Fruit fly (Drosophila melanogaster) whole organism, embryonic: Measurements from ENCODE around the gene galectin.

Experiments used
- Atf-2 ChIP-seq: fragments of 200-800 bp; sonication (Bioruptor generic); optimal IDR thresholded peaks from 2 replicates; lab custom pipeline; 2016; ENCODE audit warnings: missing biosample characterization, missing genetic modification characterization
- CG10147 ChIP-seq: fragments of 200-800 bp; sonication (Bioruptor generic); optimal IDR thresholded peaks from 2 replicates; lab custom pipeline; 2019; ENCODE audit warnings: missing biosample characterization, mild to moderate bottlenecking, missing genetic modification characterization, moderate library complexity
- CG10366 ChIP-seq: fragments of 200-800 bp; sonication (Bioruptor generic); IDR thresholded peaks from 2 replicates; pipeline ENCODE4 v1.3.6; 2022; ENCODE audit warnings: missing biosample characterization, missing genetic modification characterization
- CG10979 ChIP-seq: fragments of 200-800 bp; sonication (Bioruptor generic); optimal IDR thresholded peaks from 2 replicates; lab custom pipeline; 2018; ENCODE audit warnings: missing biosample characterization, mild to moderate bottlenecking, missing genetic modification characterization, moderate library complexity
- CG12769 ChIP-seq: fragments of 200-800 bp; sonication (Bioruptor generic); optimal IDR thresholded peaks from 2 replicates; lab custom pipeline; 2019; ENCODE audit warnings: missing biosample characterization, mild to moderate bottlenecking, missing genetic modification characterization, moderate library complexity
- CG13287 ChIP-seq: fragments of 200-800 bp; sonication (Bioruptor generic); IDR thresholded peaks from 2 replicates; pipeline ENCODE4 v1.3.6; 2022; ENCODE audit warnings: missing biosample characterization, missing genetic modification characterization; ENCODE audit not compliant: partially characterized antibody
- CG13894 ChIP-seq: fragments of 200-800 bp; sonication (Bioruptor generic); optimal IDR thresholded peaks from 3 replicates; lab custom pipeline; 2018; ENCODE audit warnings: missing biosample characterization, mild to moderate bottlenecking, missing genetic modification characterization, moderate library complexity
- CG1603 ChIP-seq: fragments of 200-800 bp; sonication (Bioruptor generic); optimal IDR thresholded peaks from 2 replicates; lab custom pipeline; 2019; ENCODE audit warnings: missing biosample characterization, mild to moderate bottlenecking, missing genetic modification characterization, moderate library complexity
- CG1647 ChIP-seq: fragments of 200-800 bp; sonication (Bioruptor generic); optimal IDR thresholded peaks from 3 replicates; lab custom pipeline; 2016; ENCODE audit warnings: missing biosample characterization, missing genetic modification characterization
- CG17328 ChIP-seq: fragments of 200-800 bp; sonication (Bioruptor generic); IDR thresholded peaks from 2 replicates; pipeline ENCODE4 v1.3.6; 2022; ENCODE audit warnings: missing biosample characterization, missing genetic modification characterization
- CG17829 ChIP-seq: fragments of 200-800 bp; optimal IDR thresholded peaks from 2 replicates; lab custom pipeline; 2019; ENCODE audit warnings: missing biosample characterization, mild to moderate bottlenecking, missing genetic modification characterization, moderate library complexity
- CG18619 ChIP-seq: fragments of 200-800 bp; sonication (Bioruptor generic); optimal IDR thresholded peaks from 3 replicates; lab custom pipeline; 2017; ENCODE audit warnings: missing biosample characterization, mild to moderate bottlenecking, missing genetic modification characterization
- CG33213 ChIP-seq: fragments of 200-800 bp; sonication (Bioruptor generic); optimal IDR thresholded peaks from 3 replicates; lab custom pipeline; 2016; ENCODE audit warnings: missing biosample characterization, missing genetic modification characterization
- CG34376 ChIP-seq: fragments of 200-800 bp; sonication (Bioruptor generic); optimal IDR thresholded peaks from 2 replicates; lab custom pipeline; 2018; ENCODE audit warnings: missing biosample characterization, mild to moderate bottlenecking, missing genetic modification characterization
- CG6791 ChIP-seq: fragments of 200-800 bp; sonication (Bioruptor generic); IDR thresholded peaks from 3 replicates; pipeline ENCODE4 v1.3.6; 2022; ENCODE audit warnings: missing biosample characterization, missing genetic modification characterization; ENCODE audit not compliant: partially characterized antibody
- CG7745 ChIP-seq: fragments of 200-800 bp; sonication (Bioruptor generic); optimal IDR thresholded peaks from 2 replicates; lab custom pipeline; 2018; ENCODE audit warnings: missing biosample characterization, mild to moderate bottlenecking, missing genetic modification characterization, moderate library complexity
- Chrac-16 ChIP-seq: fragments of 200-800 bp; sonication (Bioruptor generic); optimal IDR thresholded peaks from 3 replicates; lab custom pipeline; 2016; ENCODE audit warnings: missing biosample characterization, missing genetic modification characterization
- D19B ChIP-seq: fragments of 200-800 bp; sonication (Bioruptor generic); optimal IDR thresholded peaks from 2 replicates; lab custom pipeline; 2017; ENCODE audit warnings: missing biosample characterization, mild to moderate bottlenecking, missing genetic modification characterization
- Ets65A ChIP-seq: fragments of 200-800 bp; sonication (Bioruptor generic); peaks from one replicate; lab custom pipeline; 2016; ENCODE audit warnings: missing biosample characterization, missing genetic modification characterization
- Fer3 ChIP-seq: fragments of 200-800 bp; sonication (Bioruptor generic); optimal IDR thresholded peaks from 2 replicates; lab custom pipeline; 2018; ENCODE audit warnings: missing biosample characterization, mild to moderate bottlenecking, missing genetic modification characterization, moderate library complexity
- HLH3B ChIP-seq: fragments of 200-800 bp; sonication (Bioruptor generic); IDR thresholded peaks from 2 replicates; pipeline ENCODE4 v1.3.6; 2022; ENCODE audit warnings: missing biosample characterization, missing genetic modification characterization
- HLHmδ ChIP-seq: fragments of 200-800 bp; sonication (Bioruptor generic); optimal IDR thresholded peaks from 2 replicates; lab custom pipeline; 2018; ENCODE audit warnings: missing biosample characterization, mild to moderate bottlenecking, missing genetic modification characterization, moderate library complexity
- MBD-R2 ChIP-seq: fragments of 200-800 bp; sonication (Bioruptor generic); IDR thresholded peaks from 2 replicates; pipeline ENCODE4 v1.3.6; 2022; ENCODE audit warnings: missing biosample characterization, missing genetic modification characterization
- Med ChIP-seq: fragments of 200-800 bp; sonication (Bioruptor generic); peaks from one replicate; lab custom pipeline; 2016; ENCODE audit warnings: missing biosample characterization, missing genetic modification characterization, mild to moderate bottlenecking, inconsistent platforms, moderate library complexity
- Myb ChIP-seq: fragments of 200-800 bp; sonication (Bioruptor generic); optimal IDR thresholded peaks from 2 replicates; lab custom pipeline; 2016; ENCODE audit warnings: missing biosample characterization, missing genetic modification characterization
- Poxn ChIP-seq: fragments of 200-800 bp; sonication (Bioruptor generic); IDR thresholded peaks from 2 replicates; pipeline ENCODE4 v1.3.6; 2022; ENCODE audit warnings: missing biosample characterization, missing genetic modification characterization
- TFAM ChIP-seq: fragments of 200-800 bp; sonication (Bioruptor generic); optimal IDR thresholded peaks from 2 replicates; lab custom pipeline; 2017; ENCODE audit warnings: missing biosample characterization, missing genetic modification characterization, inconsistent platforms
- Xrp1 ChIP-seq: fragments of 200-800 bp; sonication (Bioruptor generic); IDR thresholded peaks from 2 replicates; pipeline ENCODE4 v1.3.6; 2022; ENCODE audit warnings: missing biosample characterization, missing genetic modification characterization
- ash1 ChIP-seq: fragments of 200-800 bp; sonication (Bioruptor generic); optimal IDR thresholded peaks from 2 replicates; lab custom pipeline; 2018; ENCODE audit warnings: missing biosample characterization, mild to moderate bottlenecking, missing genetic modification characterization
- bbx ChIP-seq: fragments of 200-800 bp; sonication (Bioruptor generic); IDR thresholded peaks from 2 replicates; pipeline ENCODE4 v1.3.6; 2022; ENCODE audit warnings: missing biosample characterization, missing genetic modification characterization; ENCODE audit not compliant: partially characterized antibody
- bowl ChIP-seq: fragments of 200-800 bp; sonication (Bioruptor generic); IDR thresholded peaks from 2 replicates; pipeline ENCODE4 v1.3.6; 2022; ENCODE audit warnings: missing biosample characterization, missing genetic modification characterization
- ci ChIP-seq: fragments of 200-800 bp; sonication (Bioruptor generic); IDR thresholded peaks from 3 replicates; pipeline ENCODE4 v1.3.6; 2022; ENCODE audit warnings: missing biosample characterization, missing genetic modification characterization
- corto ChIP-seq: fragments of 200-800 bp; sonication (Bioruptor generic); optimal IDR thresholded peaks from 2 replicates; lab custom pipeline; 2016; ENCODE audit warnings: missing biosample characterization, mild to moderate bottlenecking, missing genetic modification characterization, moderate library complexity
- da ChIP-seq: fragments of 200-800 bp; sonication (Bioruptor generic); optimal IDR thresholded peaks from 2 replicates; lab custom pipeline; 2016; ENCODE audit warnings: missing biosample characterization, missing genetic modification characterization
- eve ChIP-seq, 2 experiments: fragments of >200 bp; optimal IDR thresholded peaks; 2 replicates each; lab custom pipeline; 2017; ENCODE audit warnings: missing biosample characterization in 2 of 2, missing genetic modification characterization in 2 of 2
- fd3F ChIP-seq: fragments of 200-800 bp; sonication (Bioruptor generic); optimal IDR thresholded peaks from 2 replicates; lab custom pipeline; 2018; ENCODE audit warnings: missing biosample characterization, mild to moderate bottlenecking, missing genetic modification characterization, moderate library complexity
- gcm2 ChIP-seq: fragments of 200-800 bp; sonication (Bioruptor generic); optimal IDR thresholded peaks from 2 replicates; lab custom pipeline; 2016; ENCODE audit warnings: missing biosample characterization, missing genetic modification characterization
- jigr1 ChIP-seq: fragments of 200-800 bp; sonication (Bioruptor generic); IDR thresholded peaks from 3 replicates; pipeline ENCODE4 v1.3.6; 2022; ENCODE audit warnings: missing biosample characterization, missing genetic modification characterization
- kni ChIP-seq: fragments of 200-800 bp; sonication (Bioruptor generic); optimal IDR thresholded peaks from 3 replicates; lab custom pipeline; 2017; ENCODE audit warnings: mild to moderate bottlenecking, missing biosample characterization, missing genetic modification reagents, missing genetic modification characterization
- org-1 ChIP-seq: fragments of 200-800 bp; sonication (Bioruptor generic); optimal IDR thresholded peaks from 2 replicates; lab custom pipeline; 2017; ENCODE audit warnings: missing biosample characterization, missing genetic modification characterization
- pan ChIP-seq, 4 experiments: fragments of >200 bp in 3 of 4; fragments of 200-800 bp in 1 of 4; sonication (Bioruptor generic) in 1 of 4; optimal IDR thresholded peaks in 3 of 4; IDR thresholded peaks in 1 of 4; 2 replicates each; pipeline versions ENCODE4 v1.3.6 to Lab custom; 2017 to 2022; ENCODE audit warnings: missing biosample characterization in 2 of 4, missing genetic modification characterization in 2 of 4, mixed read lengths in 1 of 4
- pum ChIP-seq: fragments of 200-800 bp; sonication (Bioruptor generic); optimal IDR thresholded peaks from 2 replicates; lab custom pipeline; 2016; ENCODE audit warnings: missing biosample characterization, missing genetic modification characterization
- ranshi ChIP-seq: fragments of 200-800 bp; sonication (Bioruptor generic); IDR thresholded peaks from 2 replicates; pipeline ENCODE4 v1.3.6; 2022; ENCODE audit warnings: missing biosample characterization, missing genetic modification characterization
- sim ChIP-seq: fragments of 200-800 bp; sonication (Bioruptor generic); IDR thresholded peaks from 2 replicates; pipeline ENCODE4 v1.3.6; 2022; ENCODE audit warnings: missing biosample characterization, missing genetic modification characterization
- toy ChIP-seq: fragments of 200-800 bp; sonication (Bioruptor generic); IDR thresholded peaks from 2 replicates; pipeline ENCODE4 v1.3.6; 2022; ENCODE audit warnings: missing biosample characterization, missing genetic modification characterization
- trem ChIP-seq: fragments of 200-800 bp; optimal IDR thresholded peaks from 3 replicates; lab custom pipeline; 2019; ENCODE audit warnings: missing biosample characterization, mild to moderate bottlenecking, missing genetic modification characterization, moderate library complexity
- zen ChIP-seq: fragments of 200-800 bp; sonication (Bioruptor generic); optimal IDR thresholded peaks from 3 replicates; lab custom pipeline; 2018; ENCODE audit warnings: missing biosample characterization, mild to moderate bottlenecking, missing genetic modification characterization, moderate library complexity
- zfh1 ChIP-seq: fragments of 200-800 bp; sonication (Bioruptor generic); IDR thresholded peaks from 3 replicates; pipeline ENCODE4 v1.3.6; 2022; ENCODE audit warnings: missing biosample characterization, missing genetic modification characterization

Gene galectin

DNA sequence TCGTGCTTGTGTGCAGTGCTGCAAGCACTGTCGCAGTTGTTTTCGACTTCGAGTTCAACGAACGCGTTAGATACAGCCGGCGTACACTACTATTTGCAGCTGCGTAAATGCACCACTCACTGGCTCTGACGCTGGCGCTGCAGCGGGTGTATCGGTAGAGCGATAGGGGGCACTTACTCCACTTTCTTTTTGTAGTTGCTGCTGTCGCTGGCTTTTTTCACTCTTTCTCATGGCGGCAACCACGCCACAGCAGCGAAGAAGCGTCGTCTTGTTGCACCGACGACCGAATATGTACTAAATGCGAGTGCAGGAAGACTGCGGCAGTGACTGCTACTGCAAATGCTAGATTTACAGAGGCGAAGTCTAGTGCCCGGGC is 49.9 kb downstream of the galectin start, which contains the start of gene CG4822 (continued):
- TF ChIP-seq CG6791 (GFP tag; lab: Robert Waterston, UW) (0 out of 3 replicates have a peak, but pooled peaks have one; percentile 6), CG12769 (no peak), kni (peak; percentile 63), toy (GFP tag; lab: Robert Waterston, UW) (no peak), CG17829 (tag; lab: Kevin White, UChicago) (no peak), zfh1 (GFP tag; lab: Robert Waterston, UW) (peak; percentile 30; the same call in 1 of the 3 replicates), CG1647 (GFP tag; lab: Kevin White, UChicago) (no peak), trem (tag; lab: Kevin White, UChicago) (no peak), HLHmδ (GFP tag; lab: Kevin White, UChicago) (peak; percentile 38), CG7745 (tag; lab: Kevin White, UChicago) (no peak), CG18619 (no peak), corto (GFP tag; lab: Kevin White, UChicago) (no peak), bowl (GFP tag; lab: Robert Waterston, UW) (no peak), Chrac-16 (GFP tag; lab: Kevin White, UChicago) (no peak), HLH3B (GFP tag; lab: Robert Waterston, UW) (no peak), CG17328 (GFP tag; lab: Robert Waterston, UW) (0 out of 2 replicates have a peak, but pooled peaks have one; percentile 15), CG10979 (tag; lab: Kevin White, UChicago) (no peak), TFAM (GFP tag; lab: Kevin White, UChicago) (no peak), sim (no peak), fd3F (GFP tag; lab: Kevin White, UChicago) (no peak), Atf-2 (GFP tag; lab: Kevin White, UChicago) (no peak), CG10366 (GFP tag; lab: Robert Waterston, UW) (no peak), org-1 (GFP tag; lab: Kevin White, UChicago) (no peak), ash1 (GFP tag; lab: Kevin White, UChicago) (no peak), Fer3 (tag; lab: Kevin White, UChicago) (no peak)
- TF ChIP-seq, all 482 proteins: peak for 21

DNA sequence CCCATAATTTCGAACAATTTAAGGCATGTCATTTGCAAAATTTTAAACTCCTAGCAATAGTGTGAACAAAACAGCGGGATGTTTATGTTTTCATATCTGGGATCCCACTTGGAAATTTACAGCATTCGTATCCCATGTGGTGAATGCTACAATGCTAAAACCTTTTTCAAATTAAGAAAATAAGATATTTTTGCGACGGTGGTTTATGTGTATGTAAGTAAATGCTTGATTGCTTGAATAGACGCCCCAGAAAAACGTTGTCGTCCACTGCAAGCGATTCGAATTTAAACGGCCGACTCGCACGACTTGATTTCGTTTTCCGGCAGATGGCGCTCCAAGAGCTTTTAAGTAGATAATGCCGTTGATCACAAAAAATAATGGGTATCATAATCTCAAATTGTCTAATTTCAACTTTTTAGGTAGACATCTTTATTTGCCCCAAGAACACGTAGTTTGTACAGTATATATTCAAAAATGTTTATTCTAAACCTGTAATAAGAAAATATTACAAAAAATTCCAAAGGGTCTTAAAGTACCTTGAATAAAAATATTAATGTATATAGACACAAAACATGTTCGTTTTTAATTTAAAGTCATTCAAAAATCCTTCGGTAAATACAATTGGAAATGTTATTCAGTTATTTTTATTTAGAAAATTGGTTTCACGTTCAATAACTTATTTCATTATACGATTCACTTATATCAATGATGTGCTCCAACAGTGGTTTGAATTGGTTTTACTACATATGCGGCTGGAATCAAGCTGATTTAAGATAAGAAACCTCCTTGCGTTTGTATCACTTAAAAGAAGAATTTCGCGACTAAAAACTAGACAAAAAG is 50.8 kb downstream of the galectin start:
- peak; percentile 50 for TF ChIP-seq Ets65A (GFP tag; lab: Kevin White, UChicago)
- TF ChIP-seq eve (GFP tag; optimal IDR thresholded peaks at IDR 0.05; lab: Kevin White, UChicago): peak in 1 of 2 experiments; percentile 55
- TF ChIP-seq bbx (GFP tag; lab: Robert Waterston, UW): peak; percentile 15; the same call in 1 of the 2 replicates
- TF ChIP-seq D19B (GFP tag; lab: Kevin White, UChicago): peak; percentile 95
- TF ChIP-seq ash1 (GFP tag; lab: Kevin White, UChicago): no peak
- TF ChIP-seq CG10147 (GFP tag; lab: Kevin White, UChicago): no peak
- TF ChIP-seq CG1603 (tag; lab: Kevin White, UChicago): no peak
- TF ChIP-seq MBD-R2 (GFP tag; lab: Robert Waterston, UW): no peak
- TF ChIP-seq CG18619: no peak
- no peak for TF ChIP-seq CG13287 (GFP tag; lab: Robert Waterston, UW)
- TF ChIP-seq CG34376 (GFP tag; lab: Kevin White, UChicago): no peak
- no peak for TF ChIP-seq CG33213 (GFP tag; lab: Kevin White, UChicago)
- no peak for TF ChIP-seq pum
- 0 out of 2 replicates have a peak, but pooled peaks have one; percentile 9 for TF ChIP-seq ranshi (GFP tag; lab: Robert Waterston, UW)
- no peak for TF ChIP-seq zen (tag; lab: Kevin White, UChicago)
- TF ChIP-seq Med (GFP tag; lab: Kevin White, UChicago): peak; percentile 68
- TF ChIP-seq ci (GFP tag; lab: Robert Waterston, UW): 0 out of 3 replicates have a peak, but pooled peaks have one; percentile 6
- no peak for TF ChIP-seq gcm2
- TF ChIP-seq Xrp1 (GFP tag; lab: Robert Waterston, UW): no peak
- TF ChIP-seq CG13894 (tag; lab: Kevin White, UChicago): peak; percentile 26
- no peak for TF ChIP-seq jigr1 (GFP tag; lab: Robert Waterston, UW)
- TF ChIP-seq fd3F (GFP tag; lab: Kevin White, UChicago): no peak
- TF ChIP-seq da: no peak
- TF ChIP-seq Myb (GFP tag; lab: Kevin White, UChicago): peak; percentile 96
- TF ChIP-seq Poxn (GFP tag; lab: Robert Waterston, UW): no peak
- TF ChIP-seq pan (optimal IDR thresholded peaks at IDR 0.05; lab: Kevin White, UChicago): no peak
- no peak for TF ChIP-seq pan (GFP tag; optimal IDR thresholded peaks at IDR 0.05 in 1 of 2, IDR thresholded peaks at IDR 0.05 in 1 of 2)
